Worm (Caenorhabditis elegans) whole organism, L1 larva: ENCODE results near the gene W02C12.2.

Source experiments
- C04F5.9 ChIP-seq: sonication (generic microtip); optimal IDR thresholded peaks from 2 replicates; lab custom pipeline; 2016; ENCODE audit warnings: missing genetic modification characterization, missing compliant biosample characterization
- F16B12.6 ChIP-seq: fragments of 150-350 bp; optimal IDR thresholded peaks from 2 replicates; lab custom pipeline; 2014; ENCODE audit warnings: missing biosample characterization, missing genetic modification characterization
- Y116A8C.19 ChIP-seq: sonication (generic microtip); optimal IDR thresholded peaks from 2 replicates; lab custom pipeline; 2016; ENCODE audit warnings: missing compliant biosample characterization, missing genetic modification characterization, borderline replicate concordance
- alr-1 ChIP-seq: fragments of 200-800 bp; sonication (Bioruptor generic); optimal IDR thresholded peaks from 2 replicates; lab custom pipeline; 2018; ENCODE audit warnings: borderline replicate concordance, mild to moderate bottlenecking, missing genetic modification characterization, missing compliant biosample characterization
- aly-2 ChIP-seq: fragments of 150-350 bp; optimal IDR thresholded peaks from 2 replicates; lab custom pipeline; 2014; ENCODE audit warnings: missing biosample characterization, missing genetic modification characterization
- blmp-1 ChIP-seq: fragments of 150-350 bp; optimal IDR thresholded peaks from 2 replicates; lab custom pipeline; 2014; ENCODE audit warnings: missing biosample characterization, missing genetic modification characterization
- ceh-82 ChIP-seq, 3 experiments: fragments of 150-350 bp in 1 of 3; sonication (generic microtip) in 2 of 3; optimal IDR thresholded peaks; 2 replicates each; lab custom pipeline; 2014 to 2017; ENCODE audit warnings: missing biosample characterization in 3 of 3, missing genetic modification characterization in 3 of 3
- ceh-88 ChIP-seq: fragments of 200-800 bp; sonication (Bioruptor generic); IDR thresholded peaks from 2 replicates; pipeline ENCODE4 v1.3.6; 2022; ENCODE audit warnings: missing genetic modification characterization, missing compliant biosample characterization
- ceh-90 ChIP-seq: sonication (generic microtip); optimal IDR thresholded peaks from 2 replicates; lab custom pipeline; 2016; ENCODE audit warnings: missing genetic modification characterization, missing compliant biosample characterization
- efl-1 ChIP-seq, 4 experiments: fragments of 150-350 bp; optimal IDR thresholded peaks in 3 of 4; peaks in 1 of 4; 1 replicate in 1 of 4; 2 replicates in 3 of 4; lab custom pipeline; 2014; ENCODE audit warnings: missing biosample characterization in 2 of 4, missing genetic modification characterization in 2 of 4, missing genetic modification reagents in 2 of 4
- efl-3 ChIP-seq: fragments of 200-800 bp; sonication (Bioruptor generic); optimal IDR thresholded peaks from 2 replicates; lab custom pipeline; 2018; ENCODE audit warnings: mild to moderate bottlenecking, missing genetic modification characterization, missing compliant biosample characterization
- egl-27 ChIP-seq, 2 experiments: fragments of 150-350 bp in 1 of 2; sonication (generic microtip); optimal IDR thresholded peaks; 3 replicates each; lab custom pipeline; 2017 to 2018; ENCODE audit warnings: missing biosample characterization in 2 of 2, missing genetic modification characterization in 2 of 2, missing genetic modification reagents in 2 of 2
- elt-2 ChIP-seq: sonication (generic microtip); optimal IDR thresholded peaks from 2 replicates; lab custom pipeline; 2016; ENCODE audit warnings: missing genetic modification characterization, mild to moderate bottlenecking, inconsistent platforms, missing compliant biosample characterization, missing genetic modification reagents
- ets-5 ChIP-seq: fragments of 200-800 bp; sonication (Bioruptor generic); IDR thresholded peaks from 2 replicates; pipeline ENCODE4 v1.3.6; 2022; ENCODE audit warnings: missing genetic modification characterization, missing compliant biosample characterization
- fkh-10 ChIP-seq: sonication (generic microtip); optimal IDR thresholded peaks from 2 replicates; lab custom pipeline; 2017; ENCODE audit warnings: missing biosample characterization, missing genetic modification reagents, missing genetic modification characterization
- fkh-4 ChIP-seq: sonication (generic microtip); optimal IDR thresholded peaks from 2 replicates; lab custom pipeline; 2016; ENCODE audit warnings: missing compliant biosample characterization, missing genetic modification characterization, borderline replicate concordance
- hlh-17 ChIP-seq: fragments of 200-800 bp; sonication (Bioruptor generic); optimal IDR thresholded peaks from 2 replicates; lab custom pipeline; 2018; ENCODE audit warnings: missing genetic modification characterization, mild to moderate bottlenecking, missing compliant biosample characterization, moderate library complexity, borderline replicate concordance
- hlh-4 ChIP-seq: sonication (generic microtip); optimal IDR thresholded peaks from 2 replicates; lab custom pipeline; 2016; ENCODE audit warnings: mild to moderate bottlenecking, missing genetic modification characterization, missing compliant biosample characterization
- irx-1 ChIP-seq: sonication (generic microtip); optimal IDR thresholded peaks from 2 replicates; lab custom pipeline; 2016; ENCODE audit warnings: missing genetic modification characterization, missing compliant biosample characterization
- isw-1 ChIP-seq: fragments of 200-800 bp; sonication (Bioruptor generic); IDR thresholded peaks from 2 replicates; pipeline ENCODE4 v1.3.6; 2022; ENCODE audit warnings: missing genetic modification characterization, missing compliant biosample characterization
- jun-1 ChIP-seq: fragments of 150-350 bp; optimal IDR thresholded peaks from 2 replicates; lab custom pipeline; 2014; ENCODE audit warnings: missing biosample characterization, missing genetic modification reagents, missing genetic modification characterization
- lin-13 ChIP-seq: fragments of 150-350 bp; optimal IDR thresholded peaks from 2 replicates; lab custom pipeline; 2014; ENCODE audit warnings: missing biosample characterization, missing genetic modification reagents, missing genetic modification characterization
- lin-14 ChIP-seq: fragments of 200-800 bp; sonication (Bioruptor generic); optimal IDR thresholded peaks from 2 replicates; lab custom pipeline; 2018; ENCODE audit warnings: mild to moderate bottlenecking, missing genetic modification characterization, moderate library complexity, missing compliant biosample characterization
- lin-35 ChIP-seq, 2 experiments: fragments of 150-350 bp; optimal IDR thresholded peaks; 2 replicates each; lab custom pipeline; 2014; ENCODE audit warnings: missing biosample characterization in 2 of 2, missing genetic modification characterization in 2 of 2, missing genetic modification reagents in 2 of 2
- lin-39 ChIP-seq: fragments of 150-350 bp; optimal IDR thresholded peaks from 2 replicates; lab custom pipeline; 2014; ENCODE audit warnings: missing biosample characterization, missing genetic modification reagents, missing genetic modification characterization
- lsy-2 ChIP-seq, 2 experiments: fragments of 150-350 bp; optimal IDR thresholded peaks; 2 replicates each; lab custom pipeline; 2014; ENCODE audit warnings: missing biosample characterization in 2 of 2, missing genetic modification characterization in 2 of 2
- mdl-1 ChIP-seq, 2 experiments: fragments of 150-350 bp; optimal IDR thresholded peaks; 2 replicates each; lab custom pipeline; 2014 to 2017; ENCODE audit warnings: missing biosample characterization in 2 of 2, missing genetic modification characterization in 2 of 2, inconsistent platforms in 1 of 2
- mep-1 ChIP-seq: fragments of 150-350 bp; optimal IDR thresholded peaks from 2 replicates; lab custom pipeline; 2014; ENCODE audit warnings: missing biosample characterization, missing genetic modification characterization
- nhr-11 ChIP-seq: fragments of 150-350 bp; optimal IDR thresholded peaks from 2 replicates; lab custom pipeline; 2014; ENCODE audit warnings: missing biosample characterization, missing genetic modification characterization
- nhr-12 ChIP-seq: sonication (generic microtip); optimal IDR thresholded peaks from 2 replicates; lab custom pipeline; 2017; ENCODE audit warnings: missing biosample characterization, missing genetic modification characterization
- nhr-237 ChIP-seq: fragments of 150-350 bp; optimal IDR thresholded peaks from 2 replicates; lab custom pipeline; 2014; ENCODE audit warnings: missing biosample characterization, missing genetic modification characterization
- nhr-28 ChIP-seq: fragments of 150-350 bp; optimal IDR thresholded peaks from 2 replicates; lab custom pipeline; 2014; ENCODE audit warnings: missing biosample characterization, missing genetic modification characterization
- nhr-47 ChIP-seq: sonication (generic microtip); optimal IDR thresholded peaks from 2 replicates; lab custom pipeline; 2016; ENCODE audit warnings: mild to moderate bottlenecking, missing genetic modification characterization, moderate library complexity, missing compliant biosample characterization
- nhr-76 ChIP-seq: sonication (generic microtip); optimal IDR thresholded peaks from 2 replicates; lab custom pipeline; 2017; ENCODE audit warnings: missing biosample characterization, missing genetic modification characterization
- nhr-77 ChIP-seq: fragments of 150-350 bp; optimal IDR thresholded peaks from 2 replicates; lab custom pipeline; 2014; ENCODE audit warnings: missing biosample characterization, missing genetic modification characterization
- nhr-84 ChIP-seq: sonication (generic microtip); optimal IDR thresholded peaks from 2 replicates; lab custom pipeline; 2017; ENCODE audit warnings: missing biosample characterization, missing genetic modification characterization
- nhr-85 ChIP-seq: sonication (generic microtip); peaks from one replicate; lab custom pipeline; 2016; ENCODE audit warnings: missing genetic modification characterization, inconsistent platforms, missing compliant biosample characterization
- nhr-90 ChIP-seq: sonication (generic microtip); optimal IDR thresholded peaks from 2 replicates; lab custom pipeline; 2016; ENCODE audit warnings: mild to moderate bottlenecking, missing genetic modification characterization, missing compliant biosample characterization; ENCODE audit not compliant: poor library complexity
- pqm-1 ChIP-seq: sonication (generic microtip); optimal IDR thresholded peaks from 3 replicates; lab custom pipeline; 2017; ENCODE audit warnings: missing biosample characterization, missing genetic modification characterization
- rnt-1 ChIP-seq: sonication (generic microtip); optimal IDR thresholded peaks from 2 replicates; lab custom pipeline; 2016; ENCODE audit warnings: mild to moderate bottlenecking, missing genetic modification characterization, moderate library complexity, missing compliant biosample characterization
- skn-1 ChIP-seq: fragments of 150-350 bp; optimal IDR thresholded peaks from 2 replicates; lab custom pipeline; 2014; ENCODE audit warnings: missing biosample characterization, missing genetic modification characterization
- snpc-4 ChIP-seq: fragments of 150-350 bp; optimal IDR thresholded peaks from 2 replicates; lab custom pipeline; 2014; ENCODE audit warnings: missing biosample characterization, missing genetic modification characterization
- snu-23 ChIP-seq: sonication (generic microtip); optimal IDR thresholded peaks from 2 replicates; lab custom pipeline; 2016; ENCODE audit warnings: missing genetic modification characterization, missing compliant biosample characterization
- sox-4 ChIP-seq: sonication (generic microtip); optimal IDR thresholded peaks from 2 replicates; lab custom pipeline; 2016; ENCODE audit warnings: missing genetic modification characterization, missing compliant biosample characterization
- sptf-1 ChIP-seq: fragments of 150-350 bp; optimal IDR thresholded peaks from 2 replicates; lab custom pipeline; 2014; ENCODE audit warnings: missing biosample characterization, missing genetic modification characterization
- sup-37 ChIP-seq: fragments of 200-800 bp; sonication (Bioruptor generic); optimal IDR thresholded peaks from 2 replicates; lab custom pipeline; 2018; ENCODE audit warnings: mild to moderate bottlenecking, missing genetic modification characterization, missing compliant biosample characterization
- swsn-7 ChIP-seq: sonication (generic microtip); optimal IDR thresholded peaks from 2 replicates; lab custom pipeline; 2016; ENCODE audit warnings: missing genetic modification characterization, missing compliant biosample characterization
- tlp-1 ChIP-seq: fragments of 150-350 bp; optimal IDR thresholded peaks from 2 replicates; lab custom pipeline; 2014; ENCODE audit warnings: missing biosample characterization, missing genetic modification characterization
- unc-62 ChIP-seq: fragments of 150-350 bp; optimal IDR thresholded peaks from 2 replicates; lab custom pipeline; 2014; ENCODE audit warnings: missing biosample characterization, missing genetic modification reagents, missing genetic modification characterization
- unc-98 ChIP-seq: fragments of 200-800 bp; sonication (Bioruptor generic); IDR thresholded peaks from 2 replicates; pipeline ENCODE4 v1.3.6; 2022; ENCODE audit warnings: missing genetic modification characterization, missing compliant biosample characterization
- xbp-1 ChIP-seq: sonication (generic microtip); optimal IDR thresholded peaks from 2 replicates; lab custom pipeline; 2016; ENCODE audit warnings: missing genetic modification characterization, missing compliant biosample characterization
- zag-1 ChIP-seq: fragments of 150-350 bp; optimal IDR thresholded peaks from 2 replicates; lab custom pipeline; 2014; ENCODE audit warnings: missing biosample characterization, missing genetic modification characterization
- zip-4 ChIP-seq: fragments of 200-800 bp; sonication (Bioruptor generic); optimal IDR thresholded peaks from 2 replicates; lab custom pipeline; 2018; ENCODE audit warnings: mild to moderate bottlenecking, missing genetic modification characterization, moderate library complexity, missing compliant biosample characterization
- ztf-4 ChIP-seq: fragments of 150-350 bp; optimal IDR thresholded peaks from 2 replicates; lab custom pipeline; 2014; ENCODE audit warnings: missing biosample characterization, missing genetic modification characterization

The W02C12.2 gene

DNA sequence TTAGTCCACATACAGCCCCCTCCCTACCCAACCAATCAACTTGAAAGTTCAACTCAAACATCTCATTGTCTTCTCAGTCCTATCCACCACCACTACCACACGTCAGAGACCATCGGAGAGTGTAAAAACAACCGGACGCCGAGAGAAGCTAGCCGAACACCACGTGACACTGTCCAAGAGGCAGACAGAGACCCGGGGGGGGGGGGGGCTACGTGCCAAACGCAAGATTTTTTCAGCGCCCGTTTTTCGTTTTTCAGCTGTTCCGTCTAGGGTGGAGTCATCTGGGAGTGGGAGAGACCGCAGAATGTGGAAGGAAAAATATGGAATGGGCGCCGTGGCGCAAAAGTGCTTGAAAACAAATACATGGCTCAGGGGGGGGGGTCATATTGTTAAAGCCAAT lies 18.1 kb upstream of the W02C12.2 start:
- TF ChIP-seq xbp-1 (peak; percentile 14), hlh-4 (no peak), lin-39 (no peak), zag-1 (tag; lab: Kevin White, UChicago) (no peak), unc-98 (GFP tag; lab: Robert Waterston, UW) (no peak; the same call in 1 of the 2 replicates), lin-13 (peak; percentile 66), nhr-77 (tag; lab: Kevin White, UChicago) (no peak), nhr-11 (tag; lab: Kevin White, UChicago) (no peak), ceh-82 (tag; optimal IDR thresholded peaks at IDR 0.05; lab: Kevin White, UChicago) (peak in 1 of 3 experiments; percentile 38), egl-27 (tag; optimal IDR thresholded peaks at IDR 0.05; lab: Kevin White, UChicago) (no peak), elt-2 (tag; lab: Kevin White, UChicago) (no peak), nhr-76 (tag; lab: Kevin White, UChicago) (no peak), pqm-1 (no peak), ets-5 (GFP tag; lab: Robert Waterston, UW) (no peak), swsn-7 (tag; lab: Kevin White, UChicago) (peak; percentile 44), lsy-2 (tag; optimal IDR thresholded peaks at IDR 0.05; lab: Kevin White, UChicago) (peak in 1 of 2 experiments; percentile 38), nhr-90 (tag; lab: Kevin White, UChicago) (peak; percentile 43), lin-35 (GFP tag; optimal IDR thresholded peaks at IDR 0.05; lab: Kevin White, UChicago) (peak in 1 of 2 experiments; percentile 54), efl-1 (optimal IDR thresholded peaks at IDR 0.05; lab: Kevin White, UChicago) (peak; percentile 1 to 14), efl-1 (GFP tag; optimal IDR thresholded peaks at IDR 0.05 in 1 of 2; lab: Kevin White, UChicago) (peak; percentile 25 to 91), aly-2 (tag; lab: Kevin White, UChicago) (no peak), blmp-1 (tag; lab: Kevin White, UChicago) (peak; percentile 4), sptf-1 (tag; lab: Kevin White, UChicago) (no peak), fkh-4 (no peak), nhr-47 (tag; lab: Kevin White, UChicago) (peak; percentile 71), isw-1 (no peak), rnt-1 (tag; lab: Kevin White, UChicago) (peak; percentile 65), nhr-12 (tag; lab: Kevin White, UChicago) (no peak), F16B12.6 (tag; lab: Kevin White, UChicago) (no peak), irx-1 (tag; lab: Kevin White, UChicago) (peak; percentile 20), alr-1 (tag; lab: Kevin White, UChicago) (no peak), nhr-237 (tag; lab: Kevin White, UChicago) (no peak), Y116A8C.19 (tag; lab: Kevin White, UChicago) (no peak), nhr-84 (tag; lab: Kevin White, UChicago) (no peak), snu-23 (peak; percentile 45), ztf-4 (peak; percentile 53), snpc-4 (tag; lab: Kevin White, UChicago) (peak; percentile 43), mep-1 (tag; lab: Kevin White, UChicago) (peak; percentile 65), jun-1 (tag; lab: Kevin White, UChicago) (no peak), skn-1 (tag; lab: Kevin White, UChicago) (peak; percentile 66), mdl-1 (tag; optimal IDR thresholded peaks at IDR 0.05; lab: Kevin White, UChicago) (peak; percentile 53 to 94), ceh-88 (GFP tag; lab: Robert Waterston, UW) (no peak), ceh-90 (no peak), sup-37 (GFP tag; lab: Kevin White, UChicago) (no peak), fkh-10 (GFP tag; lab: Kevin White, UChicago) (no peak), unc-62 (no peak), hlh-17 (no peak), C04F5.9 (tag; lab: Kevin White, UChicago) (no peak), nhr-28 (tag; lab: Kevin White, UChicago) (no peak), sox-4 (tag; lab: Kevin White, UChicago) (no peak), nhr-85 (tag; lab: Kevin White, UChicago) (peak; percentile 86), zip-4 (GFP tag; lab: Kevin White, UChicago) (no peak), tlp-1 (no peak), efl-3 (GFP tag; lab: Kevin White, UChicago) (no peak), lin-14 (GFP tag; lab: Kevin White, UChicago) (peak; percentile 87)
